Fruit fly (Drosophila melanogaster): Measurements from ENCODE around the gene Npc1a.

Npc1a gene

dm6 chr2L:10220501-10221386, at the start of gene Npc1a, which contains the start of gene Prosalpha6 (continued):
- TF ChIP-seq CG9727 (GFP tag; optimal IDR thresholded peaks at IDR 0.05), result peak; percentile 12
- peak; percentile 66; the same call in 1 of the 2 replicates for TF ChIP-seq inv (GFP tag; IDR thresholded peaks at IDR 0.05; ENCODE audit: partially characterized antibody)
- TF ChIP-seq nmo (GFP tag; optimal IDR thresholded peaks at IDR 0.05), result peak; percentile 72
- no peak for TF ChIP-seq CG10565 (GFP tag; optimal IDR thresholded peaks at IDR 0.05)
- TF ChIP-seq YL-1 (GFP tag; optimal IDR thresholded peaks at IDR 0.05), result no peak
- TF ChIP-seq Atf6 (GFP tag; IDR thresholded peaks at IDR 0.05), result no peak
- TF ChIP-seq Dfd (GFP tag; optimal IDR thresholded peaks at IDR 0.05), result no peak
- TF ChIP-seq HHEX (GFP tag; optimal IDR thresholded peaks at IDR 0.05), result no peak
- TF ChIP-seq btn (GFP tag; optimal IDR thresholded peaks at IDR 0.05), result no peak
- no peak for TF ChIP-seq Dad (GFP tag; optimal IDR thresholded peaks at IDR 0.05)
- peak; percentile 37 for TF ChIP-seq CG30403 (GFP tag; optimal IDR thresholded peaks at IDR 0.05)
- no peak for TF ChIP-seq CG2199 (GFP tag; IDR thresholded peaks at IDR 0.05)
- no peak for TF ChIP-seq p53 (GFP tag; optimal IDR thresholded peaks at IDR 0.05)
- TF ChIP-seq CG14441 (GFP tag; IDR thresholded peaks at IDR 0.05), result no peak
- TF ChIP-seq CG1603 (tag; optimal IDR thresholded peaks at IDR 0.05), result peak; percentile 100
- no peak for TF ChIP-seq Spps (tag; optimal IDR thresholded peaks at IDR 0.05)
- TF ChIP-seq CG8359 (GFP tag; optimal IDR thresholded peaks at IDR 0.05; ENCODE audit: borderline replicate concordance), result no peak
- no peak for TF ChIP-seq CG13123 (GFP tag; optimal IDR thresholded peaks at IDR 0.05)
- TF ChIP-seq Adf1 (GFP tag; IDR thresholded peaks at IDR 0.05), result no peak
- TF ChIP-seq chif (GFP tag; optimal IDR thresholded peaks at IDR 0.05), result no peak
- no peak for TF ChIP-seq toy (GFP tag; IDR thresholded peaks at IDR 0.05)
- no peak for TF ChIP-seq da (GFP tag; optimal IDR thresholded peaks at IDR 0.05)
- no peak for TF ChIP-seq CG11398 (GFP tag; optimal IDR thresholded peaks at IDR 0.05)
- TF ChIP-seq CG12219 (GFP tag; optimal IDR thresholded peaks at IDR 0.05), result no peak
- TF ChIP-seq CG15601 (tag; optimal IDR thresholded peaks at IDR 0.05), result no peak
- TF ChIP-seq odd (GFP tag; optimal IDR thresholded peaks at IDR 0.05), result no peak
- TF ChIP-seq GATAe (GFP tag; conservative IDR thresholded peaks at IDR 0.05), result no peak
- no peak for TF ChIP-seq CG8765 (GFP tag; IDR thresholded peaks at IDR 0.05)
- TF ChIP-seq psq (GFP tag; optimal IDR thresholded peaks at IDR 0.05), result no peak
- peak; percentile 99 for TF ChIP-seq CG30020 (tag; optimal IDR thresholded peaks at IDR 0.05)
- no peak for TF ChIP-seq klu (GFP tag; IDR thresholded peaks at IDR 0.05)
- no peak for TF ChIP-seq CG3281 (GFP tag; optimal IDR thresholded peaks at IDR 0.05)
- peak; percentile 22 for TF ChIP-seq HmgZ (tag; optimal IDR thresholded peaks at IDR 0.05)
- TF ChIP-seq tup (GFP tag; optimal IDR thresholded peaks at IDR 0.05), result no peak
- TF ChIP-seq tll (GFP tag; optimal IDR thresholded peaks at IDR 0.05), result peak in 1 of 2 experiments; percentile 66
- TF ChIP-seq CG14860 (GFP tag; IDR thresholded peaks at IDR 0.05; ENCODE audit: partially characterized antibody), result peak; percentile 50; the same call in 1 of the 3 replicates
- no peak for TF ChIP-seq Eip74EF (GFP tag; optimal IDR thresholded peaks at IDR 0.05)
- TF ChIP-seq Elba2 (GFP tag; optimal IDR thresholded peaks at IDR 0.05), result no peak
- TF ChIP-seq zen (tag; optimal IDR thresholded peaks at IDR 0.05), result peak; percentile 70
- TF ChIP-seq Nf-YB (GFP tag; optimal IDR thresholded peaks at IDR 0.05), result no peak
- no peak for TF ChIP-seq pita (GFP tag; optimal IDR thresholded peaks at IDR 0.05)
- TF ChIP-seq pan (optimal IDR thresholded peaks at IDR 0.05), result no peak
- no peak for TF ChIP-seq pan (GFP tag; optimal IDR thresholded peaks at IDR 0.05 in 1 of 2, IDR thresholded peaks at IDR 0.05 in 1 of 2)
- no peak for TF ChIP-seq CG15011 (GFP tag; optimal IDR thresholded peaks at IDR 0.05)
- no peak for TF ChIP-seq CG10274 (GFP tag; optimal IDR thresholded peaks at IDR 0.05)
- peak; percentile 63 for TF ChIP-seq CG12659 (GFP tag; optimal IDR thresholded peaks at IDR 0.05)
- no peak for TF ChIP-seq pnt (GFP tag; optimal IDR thresholded peaks at IDR 0.05)
- no peak for TF ChIP-seq CG6683 (GFP tag; optimal IDR thresholded peaks at IDR 0.05)
